Worm (Caenorhabditis elegans): ENCODE data around the gene ZC190.8.
"Not testable (repeated sequence)": the region's sequence is repeated elsewhere in the genome, so short reads cannot be mapped to it uniquely, and the experiment has no call there.

The ZC190.8 gene

DNA sequence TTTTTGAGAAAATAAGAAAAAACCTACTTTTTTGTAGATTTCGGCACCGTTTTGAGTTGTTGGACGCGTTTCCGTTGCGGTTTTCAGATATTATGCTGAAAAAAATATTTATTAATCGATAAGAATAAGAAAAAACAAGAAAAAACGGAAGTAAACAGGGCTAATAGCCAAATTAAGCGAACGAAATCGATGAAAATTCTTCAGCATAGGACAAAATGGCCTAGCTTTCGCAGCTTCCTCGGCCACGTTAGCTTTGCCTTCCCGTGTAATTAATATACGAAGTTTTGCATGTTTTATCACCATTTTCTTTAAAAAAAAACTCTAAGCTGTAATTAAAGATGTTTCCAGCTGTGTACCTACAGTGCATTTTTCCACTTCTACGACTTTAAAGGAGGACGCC is 8.6 kb upstream of the ZC190.8 start, which contains the start of gene ZC190.10:
ZC190.10 (minus strand) TSS at position 101 of the 400 bp plus-strand sequence.
- not testable (repeated sequence) for TF ChIP-seq tbx-2, gmeb-2, hlh-8 (tag; optimal IDR thresholded peaks at IDR 0.05)

DNA sequence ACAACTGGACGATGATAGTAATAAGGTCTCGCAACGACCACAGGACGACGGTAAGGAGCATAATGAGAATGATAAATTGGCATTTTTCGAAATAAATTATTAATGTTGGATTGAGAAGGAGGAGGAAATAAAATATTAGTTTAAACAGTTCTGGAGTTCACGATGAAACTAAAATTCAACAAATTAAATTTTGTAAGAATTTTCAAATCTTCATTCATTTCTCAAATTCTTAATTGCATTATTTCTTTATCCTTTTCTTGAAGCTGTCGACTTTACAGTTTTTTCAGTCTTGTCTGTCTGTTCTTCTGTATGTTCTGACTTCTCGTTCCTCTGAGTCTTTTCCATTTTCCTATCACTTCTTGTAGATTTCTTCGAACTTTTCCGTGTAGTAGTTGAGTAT is 843 bp downstream of the ZC190.8 start, which contains the start of gene ZC190.7:
ZC190.7 (minus strand) TSS at position 101 of the 400 bp plus-strand sequence.
- no peak for TF ChIP-seq pha-4 (tag; optimal IDR thresholded peaks at IDR 0.05)
- TF ChIP-seq ahr-1 (tag; optimal IDR thresholded peaks at IDR 0.05) = no peak
- TF ChIP-seq ztf-16 (tag; optimal IDR thresholded peaks at IDR 0.05) = no peak
- no peak for TF ChIP-seq ceh-18 (tag; optimal IDR thresholded peaks at IDR 0.05)
- TF ChIP-seq K02D7.2 (tag; optimal IDR thresholded peaks at IDR 0.05) = no peak
- TF ChIP-seq ceh-24 (tag; optimal IDR thresholded peaks at IDR 0.05) = no peak

DNA sequence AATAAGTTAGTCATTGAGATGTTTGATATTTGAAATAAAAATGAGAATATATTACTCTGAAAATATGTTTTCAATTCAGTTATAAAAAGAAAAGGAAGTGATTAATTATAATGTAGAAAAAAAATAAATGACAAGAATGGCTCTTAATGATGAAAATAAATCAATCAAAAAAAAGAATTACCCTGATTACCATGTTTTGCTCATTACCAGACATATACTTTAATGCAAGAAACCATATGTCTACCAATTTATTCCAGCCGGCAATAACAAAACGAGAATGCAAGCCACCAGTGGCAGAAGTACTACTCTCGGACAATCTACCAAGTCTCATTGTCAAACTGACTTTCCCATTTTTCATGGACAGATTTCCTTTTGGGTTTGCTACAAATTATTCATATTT is 3.8 kb downstream of the ZC190.8 start:
- no peak for TF ChIP-seq C08G9.2 (tag; optimal IDR thresholded peaks at IDR 0.05)
- no peak for TF ChIP-seq pax-1 (tag; optimal IDR thresholded peaks at IDR 0.05)
- TF ChIP-seq zip-5 (tag; optimal IDR thresholded peaks at IDR 0.05) = no peak
- no peak for TF ChIP-seq pha-2 (tag; optimal IDR thresholded peaks at IDR 0.05)
- no peak for TF ChIP-seq ceh-22 (tag; optimal IDR thresholded peaks at IDR 0.05)

DNA sequence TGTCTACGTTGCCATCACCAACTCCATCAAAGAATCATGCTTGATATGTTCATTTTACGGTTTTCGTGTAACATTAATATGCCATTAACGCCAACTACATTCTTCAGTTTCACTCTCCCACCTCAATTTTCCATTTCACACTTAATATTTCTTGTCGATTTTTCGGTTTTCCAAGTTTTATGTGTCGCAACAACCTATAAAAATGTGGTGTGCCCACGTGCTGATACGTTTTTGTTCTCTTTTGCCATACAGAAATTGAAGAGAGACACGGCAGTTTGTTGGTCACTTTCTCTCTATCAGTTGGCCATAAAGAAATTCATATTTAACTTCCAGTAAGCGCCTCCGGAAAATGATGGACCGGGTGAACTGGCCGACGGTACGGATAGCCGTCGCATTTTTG is 4.9 kb downstream of the ZC190.8 start, which contains the start of gene cln-3.3:
cln-3.3 (plus strand) TSS at position 334 of the 400 bp plus-strand sequence.
- no peak for TF ChIP-seq fkh-10 (GFP tag; optimal IDR thresholded peaks at IDR 0.05)
- TF ChIP-seq rnt-1 (tag; optimal IDR thresholded peaks at IDR 0.05) = no peak

DNA sequence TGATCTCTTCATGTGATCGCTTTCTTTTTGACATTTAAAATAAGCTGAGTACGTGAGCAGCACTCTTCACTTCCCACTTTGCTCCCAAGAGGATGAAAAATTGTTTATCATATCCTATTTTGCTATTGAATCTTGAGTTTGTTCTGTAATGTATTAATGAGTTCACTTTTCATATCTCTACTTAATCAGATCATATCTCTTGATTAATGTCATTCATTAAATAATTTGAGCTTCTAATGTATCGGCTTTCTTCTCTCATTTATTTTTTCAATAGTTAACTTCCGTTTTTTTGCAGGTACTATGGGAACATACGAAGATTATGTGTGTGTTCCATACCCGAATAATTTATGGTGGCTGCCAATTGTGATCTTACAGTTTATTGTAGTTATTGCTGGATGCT is 6.6 kb downstream of the ZC190.8 start, which contains the start of gene ZC190.2:
ZC190.2 (plus strand) TSS at position 301 of the 400 bp plus-strand sequence.
- TF ChIP-seq C38D4.7 (GFP tag; optimal IDR thresholded peaks at IDR 0.05) (no peak), pha-4 (tag; optimal IDR thresholded peaks at IDR 0.05) (no peak), syd-9 (tag; optimal IDR thresholded peaks at IDR 0.05) (no peak), unc-42 (tag; optimal IDR thresholded peaks at IDR 0.05) (no peak), dmd-4 (tag; optimal IDR thresholded peaks at IDR 0.05; ENCODE audit: borderline replicate concordance) (no peak), unc-55 (GFP tag; optimal IDR thresholded peaks at IDR 0.05) (no peak), pha-2 (tag; optimal IDR thresholded peaks at IDR 0.05) (no peak), odd-2 (tag; optimal IDR thresholded peaks at IDR 0.05) (no peak), ztf-16 (tag; optimal IDR thresholded peaks at IDR 0.05) (no peak), ttx-3 (tag; optimal IDR thresholded peaks at IDR 0.05) (no peak), pax-1 (tag; optimal IDR thresholded peaks at IDR 0.05) (no peak), pqm-1 (tag; optimal IDR thresholded peaks at IDR 0.05) (no peak), ceh-34 (tag; optimal IDR thresholded peaks at IDR 0.05) (no peak), fax-1 (tag; optimal IDR thresholded peaks at IDR 0.05) (no peak), K09A11.1 (tag; optimal IDR thresholded peaks at IDR 0.05; ENCODE audit: insufficient read depth) (no peak), sdc-2 (tag; optimal IDR thresholded peaks at IDR 0.05) (no peak), ceh-24 (tag; optimal IDR thresholded peaks at IDR 0.05) (no peak), ceh-6 (GFP tag; optimal IDR thresholded peaks at IDR 0.05) (no peak), hlh-13 (GFP tag; optimal IDR thresholded peaks at IDR 0.05) (no peak)

DNA sequence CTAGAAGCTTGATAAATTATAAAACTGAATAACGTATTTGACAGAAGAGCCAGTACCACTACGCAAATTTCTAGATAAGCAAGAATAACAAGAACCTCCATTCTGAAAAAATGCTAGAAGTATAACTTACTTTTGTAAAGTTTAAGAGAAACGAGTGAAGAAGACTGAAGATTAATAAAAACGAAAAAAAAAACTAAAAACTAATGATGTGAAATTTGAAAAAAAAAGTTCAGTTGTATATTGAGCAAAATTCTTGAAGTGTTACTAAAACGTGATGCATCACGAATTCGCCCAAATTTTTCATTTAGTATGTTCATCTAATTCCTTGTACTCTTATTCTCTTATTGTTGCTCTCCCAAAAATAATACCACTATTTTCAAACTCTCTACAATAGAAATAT is 10.4 kb downstream of the ZC190.8 start, which contains the start of gene ZC190.6:
ZC190.6 (minus strand) TSS at position 101 of the 400 bp plus-strand sequence.
- TF ChIP-seq fax-1 (tag; optimal IDR thresholded peaks at IDR 0.05) (no peak), ceh-6 (GFP tag; optimal IDR thresholded peaks at IDR 0.05) (no peak), hlh-8 (tag; optimal IDR thresholded peaks at IDR 0.05) (no peak), ceh-9 (tag; optimal IDR thresholded peaks at IDR 0.05) (no peak), T23F11.4 (GFP tag; optimal IDR thresholded peaks at IDR 0.05) (no peak), ceh-48 (tag; optimal IDR thresholded peaks at IDR 0.05) (no peak), pha-4 (tag; optimal IDR thresholded peaks at IDR 0.05) (no peak), ceh-2 (tag; optimal IDR thresholded peaks at IDR 0.05) (no peak), ama-1 (optimal IDR thresholded peaks at IDR 0.05) (no peak), dmd-4 (tag; optimal IDR thresholded peaks at IDR 0.05; ENCODE audit: borderline replicate concordance) (no peak), C38D4.7 (GFP tag; optimal IDR thresholded peaks at IDR 0.05) (no peak), hlh-13 (GFP tag; optimal IDR thresholded peaks at IDR 0.05) (no peak), gmeb-2 (tag; optimal IDR thresholded peaks at IDR 0.05) (no peak), F13H6.1 (tag; optimal IDR thresholded peaks at IDR 0.05) (no peak)

Measured in whole organism, late embryonic.